Worm (Caenorhabditis elegans) whole organism, L1 larva: ENCODE results near the gene npr-41.

Experiments
- C34B4.2 ChIP-seq: sonication (generic microtip); optimal IDR thresholded peaks from 2 replicates; lab custom pipeline; 2017; ENCODE audit warnings: mild to moderate bottlenecking, missing genetic modification characterization, missing compliant biosample characterization
- F16B12.6 ChIP-seq: fragments of 150-350 bp; optimal IDR thresholded peaks from 2 replicates; lab custom pipeline; 2014; ENCODE audit warnings: missing biosample characterization, missing genetic modification characterization
- aha-1 ChIP-seq: fragments of 150-350 bp; optimal IDR thresholded peaks from 2 replicates; lab custom pipeline; 2014; ENCODE audit warnings: missing biosample characterization, missing genetic modification characterization
- alr-1 ChIP-seq: fragments of 200-800 bp; sonication (Bioruptor generic); optimal IDR thresholded peaks from 2 replicates; lab custom pipeline; 2018; ENCODE audit warnings: borderline replicate concordance, mild to moderate bottlenecking, missing genetic modification characterization, missing compliant biosample characterization
- blmp-1 ChIP-seq: fragments of 150-350 bp; optimal IDR thresholded peaks from 2 replicates; lab custom pipeline; 2014; ENCODE audit warnings: missing biosample characterization, missing genetic modification characterization
- ceh-8 ChIP-seq: fragments of 200-800 bp; sonication (Bioruptor generic); optimal IDR thresholded peaks from 2 replicates; lab custom pipeline; 2018; ENCODE audit warnings: mild to moderate bottlenecking, missing genetic modification characterization, moderate library complexity, missing compliant biosample characterization
- ces-1 ChIP-seq: fragments of 150-350 bp; optimal IDR thresholded peaks from 2 replicates; lab custom pipeline; 2014; ENCODE audit warnings: missing biosample characterization, missing genetic modification reagents, missing genetic modification characterization
- dpl-1 ChIP-seq, 3 experiments: fragments of 150-350 bp in 2 of 3; sonication (generic microtip) in 1 of 3; optimal IDR thresholded peaks; 2 replicates each; lab custom pipeline; 2014 to 2017; ENCODE audit warnings: missing biosample characterization in 3 of 3, missing genetic modification characterization in 3 of 3, missing genetic modification reagents in 3 of 3
- dsc-1 ChIP-seq: sonication (generic microtip); optimal IDR thresholded peaks from 2 replicates; lab custom pipeline; 2016; ENCODE audit warnings: mild to moderate bottlenecking, missing genetic modification characterization, missing compliant biosample characterization
- efl-1 ChIP-seq, 4 experiments: fragments of 150-350 bp; optimal IDR thresholded peaks in 3 of 4; peaks in 1 of 4; 1 replicate in 1 of 4; 2 replicates in 3 of 4; lab custom pipeline; 2014; ENCODE audit warnings: missing biosample characterization in 2 of 4, missing genetic modification characterization in 2 of 4, missing genetic modification reagents in 2 of 4
- egl-13 ChIP-seq: sonication (generic microtip); optimal IDR thresholded peaks from 2 replicates; lab custom pipeline; 2016; ENCODE audit warnings: missing genotype, missing genetic modification reagents, missing genetic modification characterization, missing compliant biosample characterization
- elt-3 ChIP-seq, 6 experiments: fragments of 150-350 bp in 1 of 6; sonication (generic microtip); optimal IDR thresholded peaks; 2 replicates each; lab custom pipeline; 2017 to 2018; ENCODE audit warnings: missing biosample characterization in 6 of 6, missing genetic modification characterization in 6 of 6, inconsistent platforms in 1 of 6
- ets-5 ChIP-seq: fragments of 200-800 bp; sonication (Bioruptor generic); IDR thresholded peaks from 2 replicates; pipeline ENCODE4 v1.3.6; 2022; ENCODE audit warnings: missing genetic modification characterization, missing compliant biosample characterization
- fkh-10 ChIP-seq: sonication (generic microtip); optimal IDR thresholded peaks from 2 replicates; lab custom pipeline; 2017; ENCODE audit warnings: missing biosample characterization, missing genetic modification reagents, missing genetic modification characterization
- fkh-4 ChIP-seq: sonication (generic microtip); optimal IDR thresholded peaks from 2 replicates; lab custom pipeline; 2016; ENCODE audit warnings: missing compliant biosample characterization, missing genetic modification characterization, borderline replicate concordance
- fkh-8 ChIP-seq: sonication (generic microtip); optimal IDR thresholded peaks from 2 replicates; lab custom pipeline; 2016; ENCODE audit warnings: mild to moderate bottlenecking, missing genetic modification characterization, missing compliant biosample characterization
- fos-1 ChIP-seq: fragments of 150-350 bp; optimal IDR thresholded peaks from 2 replicates; lab custom pipeline; 2014; ENCODE audit warnings: missing biosample characterization, missing genetic modification characterization
- hlh-4 ChIP-seq: sonication (generic microtip); optimal IDR thresholded peaks from 2 replicates; lab custom pipeline; 2016; ENCODE audit warnings: mild to moderate bottlenecking, missing genetic modification characterization, missing compliant biosample characterization
- hpl-2 ChIP-seq: fragments of 150-350 bp; optimal IDR thresholded peaks from 2 replicates; lab custom pipeline; 2014; ENCODE audit warnings: missing biosample characterization, missing genetic modification reagents, missing genetic modification characterization
- isw-1 ChIP-seq: fragments of 200-800 bp; sonication (Bioruptor generic); IDR thresholded peaks from 2 replicates; pipeline ENCODE4 v1.3.6; 2022; ENCODE audit warnings: missing genetic modification characterization, missing compliant biosample characterization
- lin-14 ChIP-seq: fragments of 200-800 bp; sonication (Bioruptor generic); optimal IDR thresholded peaks from 2 replicates; lab custom pipeline; 2018; ENCODE audit warnings: mild to moderate bottlenecking, missing genetic modification characterization, moderate library complexity, missing compliant biosample characterization
- lin-15B ChIP-seq: fragments of 150-350 bp; sonication (generic microtip); optimal IDR thresholded peaks from 3 replicates; lab custom pipeline; 2014; ENCODE audit warnings: missing biosample characterization, missing genetic modification characterization
- lin-39 ChIP-seq: fragments of 150-350 bp; optimal IDR thresholded peaks from 2 replicates; lab custom pipeline; 2014; ENCODE audit warnings: missing biosample characterization, missing genetic modification reagents, missing genetic modification characterization
- lir-3 ChIP-seq: sonication (generic microtip); optimal IDR thresholded peaks from 2 replicates; lab custom pipeline; 2016; ENCODE audit warnings: mild to moderate bottlenecking, missing genetic modification characterization, moderate library complexity, missing compliant biosample characterization; ENCODE audit not compliant: poor library complexity
- lsy-2 ChIP-seq, 2 experiments: fragments of 150-350 bp; optimal IDR thresholded peaks; 2 replicates each; lab custom pipeline; 2014; ENCODE audit warnings: missing biosample characterization in 2 of 2, missing genetic modification characterization in 2 of 2
- mdl-1 ChIP-seq, 2 experiments: fragments of 150-350 bp; optimal IDR thresholded peaks; 2 replicates each; lab custom pipeline; 2014 to 2017; ENCODE audit warnings: missing biosample characterization in 2 of 2, missing genetic modification characterization in 2 of 2, inconsistent platforms in 1 of 2
- mef-2 ChIP-seq: fragments of 150-350 bp; optimal IDR thresholded peaks from 2 replicates; lab custom pipeline; 2014; ENCODE audit warnings: missing biosample characterization, missing genetic modification characterization
- mep-1 ChIP-seq: fragments of 150-350 bp; optimal IDR thresholded peaks from 2 replicates; lab custom pipeline; 2014; ENCODE audit warnings: missing biosample characterization, missing genetic modification characterization
- nhr-19 ChIP-seq: fragments of 200-800 bp; sonication (Bioruptor generic); conservative IDR thresholded peaks from 2 replicates; pipeline ENCODE4 v1.3.6; 2022; ENCODE audit warnings: missing genetic modification characterization, missing compliant biosample characterization
- nhr-28 ChIP-seq: fragments of 150-350 bp; optimal IDR thresholded peaks from 2 replicates; lab custom pipeline; 2014; ENCODE audit warnings: missing biosample characterization, missing genetic modification characterization
- nhr-47 ChIP-seq: sonication (generic microtip); optimal IDR thresholded peaks from 2 replicates; lab custom pipeline; 2016; ENCODE audit warnings: mild to moderate bottlenecking, missing genetic modification characterization, moderate library complexity, missing compliant biosample characterization
- nhr-71 ChIP-seq: sonication (generic microtip); optimal IDR thresholded peaks from 2 replicates; lab custom pipeline; 2016; ENCODE audit warnings: mild to moderate bottlenecking, missing genetic modification characterization, moderate library complexity, missing compliant biosample characterization
- nhr-77 ChIP-seq: fragments of 150-350 bp; optimal IDR thresholded peaks from 2 replicates; lab custom pipeline; 2014; ENCODE audit warnings: missing biosample characterization, missing genetic modification characterization
- nhr-85 ChIP-seq: sonication (generic microtip); peaks from one replicate; lab custom pipeline; 2016; ENCODE audit warnings: missing genetic modification characterization, inconsistent platforms, missing compliant biosample characterization
- nhr-90 ChIP-seq: sonication (generic microtip); optimal IDR thresholded peaks from 2 replicates; lab custom pipeline; 2016; ENCODE audit warnings: mild to moderate bottlenecking, missing genetic modification characterization, missing compliant biosample characterization; ENCODE audit not compliant: poor library complexity
- rnt-1 ChIP-seq: sonication (generic microtip); optimal IDR thresholded peaks from 2 replicates; lab custom pipeline; 2016; ENCODE audit warnings: mild to moderate bottlenecking, missing genetic modification characterization, moderate library complexity, missing compliant biosample characterization
- skn-1 ChIP-seq: fragments of 150-350 bp; optimal IDR thresholded peaks from 2 replicates; lab custom pipeline; 2014; ENCODE audit warnings: missing biosample characterization, missing genetic modification characterization
- snu-23 ChIP-seq: sonication (generic microtip); optimal IDR thresholded peaks from 2 replicates; lab custom pipeline; 2016; ENCODE audit warnings: missing genetic modification characterization, missing compliant biosample characterization
- sup-37 ChIP-seq: fragments of 200-800 bp; sonication (Bioruptor generic); optimal IDR thresholded peaks from 2 replicates; lab custom pipeline; 2018; ENCODE audit warnings: mild to moderate bottlenecking, missing genetic modification characterization, missing compliant biosample characterization
- tbx-2 ChIP-seq: sonication (generic microtip); optimal IDR thresholded peaks from 2 replicates; lab custom pipeline; 2016; ENCODE audit warnings: missing genetic modification characterization, missing compliant biosample characterization
- tlp-1 ChIP-seq: fragments of 150-350 bp; optimal IDR thresholded peaks from 2 replicates; lab custom pipeline; 2014; ENCODE audit warnings: missing biosample characterization, missing genetic modification characterization
- unc-130 ChIP-seq: fragments of 150-350 bp; optimal IDR thresholded peaks from 2 replicates; lab custom pipeline; 2017; ENCODE audit warnings: missing biosample characterization, missing genetic modification characterization, inconsistent platforms
- unc-98 ChIP-seq: fragments of 200-800 bp; sonication (Bioruptor generic); IDR thresholded peaks from 2 replicates; pipeline ENCODE4 v1.3.6; 2022; ENCODE audit warnings: missing genetic modification characterization, missing compliant biosample characterization
- vab-15 ChIP-seq: sonication (generic microtip); optimal IDR thresholded peaks from 2 replicates; lab custom pipeline; 2017; ENCODE audit warnings: missing genotype, mild to moderate bottlenecking, missing genetic modification characterization, missing compliant biosample characterization
- xbp-1 ChIP-seq: sonication (generic microtip); optimal IDR thresholded peaks from 2 replicates; lab custom pipeline; 2016; ENCODE audit warnings: missing genetic modification characterization, missing compliant biosample characterization
- zag-1 ChIP-seq: fragments of 150-350 bp; optimal IDR thresholded peaks from 2 replicates; lab custom pipeline; 2014; ENCODE audit warnings: missing biosample characterization, missing genetic modification characterization

Gene npr-41

ce11 chrII:11492843-11493242 lies 17.6 kb upstream of the npr-41 start, which contains the start of gene hacl-1 (continued):
- no peak for TF ChIP-seq fos-1
- TF ChIP-seq ceh-8, result no peak
- TF ChIP-seq skn-1 (tag; lab: Kevin White, UChicago), result peak; percentile 31
- TF ChIP-seq rnt-1, result no peak
- TF ChIP-seq hlh-4, result no peak
- no peak for TF ChIP-seq isw-1 (GFP tag; lab: Robert Waterston, UW)
- no peak for TF ChIP-seq egl-13
- TF ChIP-seq elt-3 (tag; optimal IDR thresholded peaks at IDR 0.05; lab: Kevin White, UChicago), result peak in 1 of 6 experiments; percentile 21
- no peak for TF ChIP-seq unc-98 (GFP tag; lab: Robert Waterston, UW)
- peak; percentile 44 for TF ChIP-seq blmp-1 (tag; lab: Kevin White, UChicago)
- no peak for TF ChIP-seq vab-15
- TF ChIP-seq nhr-28 (tag; lab: Kevin White, UChicago), result no peak
- TF ChIP-seq lir-3 (tag; lab: Kevin White, UChicago), result no peak
- no peak for TF ChIP-seq unc-130 (tag; lab: Kevin White, UChicago)
- TF ChIP-seq mdl-1 (tag; optimal IDR thresholded peaks at IDR 0.05; lab: Kevin White, UChicago), result no peak
- TF ChIP-seq lsy-2 (tag; optimal IDR thresholded peaks at IDR 0.05; lab: Kevin White, UChicago), result peak; percentile 29 to 40
- no peak for TF ChIP-seq lin-15B (tag; lab: Kevin White, UChicago)
- no peak for TF ChIP-seq zag-1 (tag; lab: Kevin White, UChicago)
- TF ChIP-seq tlp-1 (tag; lab: Kevin White, UChicago), result no peak
- TF ChIP-seq hpl-2, result no peak
- peak; percentile 11 for TF ChIP-seq xbp-1
- no peak for TF ChIP-seq fkh-4 (tag; lab: Kevin White, UChicago)
- TF ChIP-seq nhr-85 (tag; lab: Kevin White, UChicago), result peak; percentile 87
- no peak for TF ChIP-seq aha-1
- TF ChIP-seq nhr-77 (tag; lab: Kevin White, UChicago), result no peak
- no peak for TF ChIP-seq alr-1 (tag; lab: Kevin White, UChicago)
- TF ChIP-seq ets-5, result no peak
- TF ChIP-seq sup-37 (GFP tag; lab: Kevin White, UChicago), result no peak
- no peak for TF ChIP-seq tbx-2 (tag; lab: Kevin White, UChicago)
- TF ChIP-seq lin-14 (GFP tag; lab: Kevin White, UChicago), result peak; percentile 35
- TF ChIP-seq snu-23 (GFP tag; lab: Kevin White, UChicago), result peak; percentile 30
- peak; percentile 34 for TF ChIP-seq nhr-47 (tag; lab: Kevin White, UChicago)
- TF ChIP-seq fkh-10 (GFP tag; lab: Kevin White, UChicago), result no peak
- peak; percentile 76 for TF ChIP-seq fkh-8 (tag; lab: Kevin White, UChicago)
- TF ChIP-seq F16B12.6 (tag; lab: Kevin White, UChicago), result no peak
- TF ChIP-seq ces-1 (GFP tag; lab: Kevin White, UChicago), result no peak
- peak in 1 of 3 experiments; percentile 9 for TF ChIP-seq dpl-1 (GFP tag; optimal IDR thresholded peaks at IDR 0.05; lab: Kevin White, UChicago)
- TF ChIP-seq nhr-19 (GFP tag; lab: Robert Waterston, UW), result peak; percentile 49
- TF ChIP-seq nhr-90, result peak; percentile 14
- no peak for TF ChIP-seq dsc-1 (tag; lab: Kevin White, UChicago)
- TF ChIP-seq lin-39 (tag; lab: Kevin White, UChicago), result no peak
- peak; percentile 28 for TF ChIP-seq mep-1
- no peak for TF ChIP-seq mef-2 (tag; lab: Kevin White, UChicago)
- TF ChIP-seq nhr-71 (tag; lab: Kevin White, UChicago), result peak; percentile 74
- TF ChIP-seq efl-1 (optimal IDR thresholded peaks at IDR 0.05; lab: Kevin White, UChicago), result no peak
- peak in 1 of 2 experiments; percentile 91 for TF ChIP-seq efl-1 (GFP tag; optimal IDR thresholded peaks at IDR 0.05 in 1 of 2; lab: Kevin White, UChicago)
- no peak for TF ChIP-seq C34B4.2
